Worm (Caenorhabditis elegans) whole organism, L1 larva: ENCODE measurements around the gene Y73B6BL.288.

Source experiments
- C04F5.9 ChIP-seq: sonication (generic microtip); optimal IDR thresholded peaks from 2 replicates; lab custom pipeline; 2016; ENCODE audit warnings: missing genetic modification characterization, missing compliant biosample characterization
- aha-1 ChIP-seq: fragments of 150-350 bp; optimal IDR thresholded peaks from 2 replicates; lab custom pipeline; 2014; ENCODE audit warnings: missing biosample characterization, missing genetic modification characterization
- alr-1 ChIP-seq: fragments of 200-800 bp; sonication (Bioruptor generic); optimal IDR thresholded peaks from 2 replicates; lab custom pipeline; 2018; ENCODE audit warnings: borderline replicate concordance, mild to moderate bottlenecking, missing genetic modification characterization, missing compliant biosample characterization
- aly-2 ChIP-seq: fragments of 150-350 bp; optimal IDR thresholded peaks from 2 replicates; lab custom pipeline; 2014; ENCODE audit warnings: missing biosample characterization, missing genetic modification characterization
- ceh-8 ChIP-seq: fragments of 200-800 bp; sonication (Bioruptor generic); optimal IDR thresholded peaks from 2 replicates; lab custom pipeline; 2018; ENCODE audit warnings: mild to moderate bottlenecking, missing genetic modification characterization, moderate library complexity, missing compliant biosample characterization
- ceh-82 ChIP-seq, 3 experiments: fragments of 150-350 bp in 1 of 3; sonication (generic microtip) in 2 of 3; optimal IDR thresholded peaks; 2 replicates each; lab custom pipeline; 2014 to 2017; ENCODE audit warnings: missing biosample characterization in 3 of 3, missing genetic modification characterization in 3 of 3
- ceh-88 ChIP-seq: fragments of 200-800 bp; sonication (Bioruptor generic); IDR thresholded peaks from 2 replicates; pipeline ENCODE4 v1.3.6; 2022; ENCODE audit warnings: missing genetic modification characterization, missing compliant biosample characterization
- ces-1 ChIP-seq: fragments of 150-350 bp; optimal IDR thresholded peaks from 2 replicates; lab custom pipeline; 2014; ENCODE audit warnings: missing biosample characterization, missing genetic modification reagents, missing genetic modification characterization
- dpl-1 ChIP-seq, 3 experiments: fragments of 150-350 bp in 2 of 3; sonication (generic microtip) in 1 of 3; optimal IDR thresholded peaks; 2 replicates each; lab custom pipeline; 2014 to 2017; ENCODE audit warnings: missing biosample characterization in 3 of 3, missing genetic modification characterization in 3 of 3, missing genetic modification reagents in 3 of 3
- dsc-1 ChIP-seq: sonication (generic microtip); optimal IDR thresholded peaks from 2 replicates; lab custom pipeline; 2016; ENCODE audit warnings: mild to moderate bottlenecking, missing genetic modification characterization, missing compliant biosample characterization
- efl-1 ChIP-seq, 4 experiments: fragments of 150-350 bp; optimal IDR thresholded peaks in 3 of 4; peaks in 1 of 4; 1 replicate in 1 of 4; 2 replicates in 3 of 4; lab custom pipeline; 2014; ENCODE audit warnings: missing biosample characterization in 2 of 4, missing genetic modification characterization in 2 of 4, missing genetic modification reagents in 2 of 4
- efl-3 ChIP-seq: fragments of 200-800 bp; sonication (Bioruptor generic); optimal IDR thresholded peaks from 2 replicates; lab custom pipeline; 2018; ENCODE audit warnings: mild to moderate bottlenecking, missing genetic modification characterization, missing compliant biosample characterization
- egl-13 ChIP-seq: sonication (generic microtip); optimal IDR thresholded peaks from 2 replicates; lab custom pipeline; 2016; ENCODE audit warnings: missing genotype, missing genetic modification reagents, missing genetic modification characterization, missing compliant biosample characterization
- elt-2 ChIP-seq: sonication (generic microtip); optimal IDR thresholded peaks from 2 replicates; lab custom pipeline; 2016; ENCODE audit warnings: missing genetic modification characterization, mild to moderate bottlenecking, inconsistent platforms, missing compliant biosample characterization, missing genetic modification reagents
- fkh-4 ChIP-seq: sonication (generic microtip); optimal IDR thresholded peaks from 2 replicates; lab custom pipeline; 2016; ENCODE audit warnings: missing compliant biosample characterization, missing genetic modification characterization, borderline replicate concordance
- hlh-17 ChIP-seq: fragments of 200-800 bp; sonication (Bioruptor generic); optimal IDR thresholded peaks from 2 replicates; lab custom pipeline; 2018; ENCODE audit warnings: missing genetic modification characterization, mild to moderate bottlenecking, missing compliant biosample characterization, moderate library complexity, borderline replicate concordance
- isw-1 ChIP-seq: fragments of 200-800 bp; sonication (Bioruptor generic); IDR thresholded peaks from 2 replicates; pipeline ENCODE4 v1.3.6; 2022; ENCODE audit warnings: missing genetic modification characterization, missing compliant biosample characterization
- lin-13 ChIP-seq: fragments of 150-350 bp; optimal IDR thresholded peaks from 2 replicates; lab custom pipeline; 2014; ENCODE audit warnings: missing biosample characterization, missing genetic modification reagents, missing genetic modification characterization
- lin-14 ChIP-seq: fragments of 200-800 bp; sonication (Bioruptor generic); optimal IDR thresholded peaks from 2 replicates; lab custom pipeline; 2018; ENCODE audit warnings: mild to moderate bottlenecking, missing genetic modification characterization, moderate library complexity, missing compliant biosample characterization
- lir-3 ChIP-seq: sonication (generic microtip); optimal IDR thresholded peaks from 2 replicates; lab custom pipeline; 2016; ENCODE audit warnings: mild to moderate bottlenecking, missing genetic modification characterization, moderate library complexity, missing compliant biosample characterization; ENCODE audit not compliant: poor library complexity
- lsy-2 ChIP-seq, 2 experiments: fragments of 150-350 bp; optimal IDR thresholded peaks; 2 replicates each; lab custom pipeline; 2014; ENCODE audit warnings: missing biosample characterization in 2 of 2, missing genetic modification characterization in 2 of 2
- mab-9 ChIP-seq: fragments of 200-800 bp; sonication (Bioruptor generic); IDR thresholded peaks from 2 replicates; pipeline ENCODE4 v1.3.6; 2022; ENCODE audit warnings: missing genetic modification reagents, missing genetic modification characterization, missing compliant biosample characterization
- mef-2 ChIP-seq: fragments of 150-350 bp; optimal IDR thresholded peaks from 2 replicates; lab custom pipeline; 2014; ENCODE audit warnings: missing biosample characterization, missing genetic modification characterization
- nhr-11 ChIP-seq: fragments of 150-350 bp; optimal IDR thresholded peaks from 2 replicates; lab custom pipeline; 2014; ENCODE audit warnings: missing biosample characterization, missing genetic modification characterization
- nhr-19 ChIP-seq: fragments of 200-800 bp; sonication (Bioruptor generic); conservative IDR thresholded peaks from 2 replicates; pipeline ENCODE4 v1.3.6; 2022; ENCODE audit warnings: missing genetic modification characterization, missing compliant biosample characterization
- nhr-20 ChIP-seq: sonication (generic microtip); optimal IDR thresholded peaks from 2 replicates; lab custom pipeline; 2016; ENCODE audit warnings: mild to moderate bottlenecking, missing genetic modification characterization, missing compliant biosample characterization
- nhr-237 ChIP-seq: fragments of 150-350 bp; optimal IDR thresholded peaks from 2 replicates; lab custom pipeline; 2014; ENCODE audit warnings: missing biosample characterization, missing genetic modification characterization
- nhr-47 ChIP-seq: sonication (generic microtip); optimal IDR thresholded peaks from 2 replicates; lab custom pipeline; 2016; ENCODE audit warnings: mild to moderate bottlenecking, missing genetic modification characterization, moderate library complexity, missing compliant biosample characterization
- nhr-76 ChIP-seq: sonication (generic microtip); optimal IDR thresholded peaks from 2 replicates; lab custom pipeline; 2017; ENCODE audit warnings: missing biosample characterization, missing genetic modification characterization
- nhr-77 ChIP-seq: fragments of 150-350 bp; optimal IDR thresholded peaks from 2 replicates; lab custom pipeline; 2014; ENCODE audit warnings: missing biosample characterization, missing genetic modification characterization
- nhr-85 ChIP-seq: sonication (generic microtip); peaks from one replicate; lab custom pipeline; 2016; ENCODE audit warnings: missing genetic modification characterization, inconsistent platforms, missing compliant biosample characterization
- pag-3 ChIP-seq: sonication (generic microtip); optimal IDR thresholded peaks from 2 replicates; lab custom pipeline; 2017; ENCODE audit warnings: missing genetic modification characterization, mild to moderate bottlenecking, missing compliant biosample characterization, antibody characterized with exemption, borderline replicate concordance; ENCODE audit not compliant: insufficient read depth
- pax-3 ChIP-seq: fragments of 200-800 bp; sonication (Bioruptor generic); optimal IDR thresholded peaks from 2 replicates; lab custom pipeline; 2018; ENCODE audit warnings: mild to moderate bottlenecking, missing genetic modification characterization, moderate library complexity, missing compliant biosample characterization
- pqm-1 ChIP-seq: sonication (generic microtip); optimal IDR thresholded peaks from 3 replicates; lab custom pipeline; 2017; ENCODE audit warnings: missing biosample characterization, missing genetic modification characterization
- rnt-1 ChIP-seq: sonication (generic microtip); optimal IDR thresholded peaks from 2 replicates; lab custom pipeline; 2016; ENCODE audit warnings: mild to moderate bottlenecking, missing genetic modification characterization, moderate library complexity, missing compliant biosample characterization
- skn-1 ChIP-seq: fragments of 150-350 bp; optimal IDR thresholded peaks from 2 replicates; lab custom pipeline; 2014; ENCODE audit warnings: missing biosample characterization, missing genetic modification characterization
- snu-23 ChIP-seq: sonication (generic microtip); optimal IDR thresholded peaks from 2 replicates; lab custom pipeline; 2016; ENCODE audit warnings: missing genetic modification characterization, missing compliant biosample characterization
- sptf-1 ChIP-seq: fragments of 150-350 bp; optimal IDR thresholded peaks from 2 replicates; lab custom pipeline; 2014; ENCODE audit warnings: missing biosample characterization, missing genetic modification characterization
- sup-37 ChIP-seq: fragments of 200-800 bp; sonication (Bioruptor generic); optimal IDR thresholded peaks from 2 replicates; lab custom pipeline; 2018; ENCODE audit warnings: mild to moderate bottlenecking, missing genetic modification characterization, missing compliant biosample characterization
- unc-130 ChIP-seq: fragments of 150-350 bp; optimal IDR thresholded peaks from 2 replicates; lab custom pipeline; 2017; ENCODE audit warnings: missing biosample characterization, missing genetic modification characterization, inconsistent platforms
- unc-30 ChIP-seq: sonication (generic microtip); optimal IDR thresholded peaks from 2 replicates; lab custom pipeline; 2017; ENCODE audit warnings: missing biosample characterization, missing genetic modification characterization
- unc-62 ChIP-seq: fragments of 150-350 bp; optimal IDR thresholded peaks from 2 replicates; lab custom pipeline; 2014; ENCODE audit warnings: missing biosample characterization, missing genetic modification reagents, missing genetic modification characterization
- unc-98 ChIP-seq: fragments of 200-800 bp; sonication (Bioruptor generic); IDR thresholded peaks from 2 replicates; pipeline ENCODE4 v1.3.6; 2022; ENCODE audit warnings: missing genetic modification characterization, missing compliant biosample characterization
- vab-15 ChIP-seq: sonication (generic microtip); optimal IDR thresholded peaks from 2 replicates; lab custom pipeline; 2017; ENCODE audit warnings: missing genotype, mild to moderate bottlenecking, missing genetic modification characterization, missing compliant biosample characterization
- ztf-11 ChIP-seq, 2 experiments: sonication (generic microtip); optimal IDR thresholded peaks; 2 replicates each; lab custom pipeline; 2016 to 2017; ENCODE audit warnings: missing genetic modification characterization in 2 of 2, missing biosample characterization in 1 of 2, missing compliant biosample characterization in 1 of 2

Y73B6BL.288 gene

ce11 chrIV:6326448-6326847, 15.9 kb downstream of the Y73B6BL.288 start, which contains the start of gene lsm-8:
Gene lsm-8 (plus strand): TSS chrIV:6326526.
- TF ChIP-seq nhr-19 (GFP tag; lab: Robert Waterston, UW) (no peak), efl-1 (optimal IDR thresholded peaks at IDR 0.05; lab: Kevin White, UChicago) (no peak), efl-1 (GFP tag; optimal IDR thresholded peaks at IDR 0.05 in 1 of 2; lab: Kevin White, UChicago) (peak in 1 of 2 experiments; percentile 54), nhr-85 (tag; lab: Kevin White, UChicago) (peak; percentile 51)
- TF ChIP-seq, all 84 proteins: peak for 2

DNA sequence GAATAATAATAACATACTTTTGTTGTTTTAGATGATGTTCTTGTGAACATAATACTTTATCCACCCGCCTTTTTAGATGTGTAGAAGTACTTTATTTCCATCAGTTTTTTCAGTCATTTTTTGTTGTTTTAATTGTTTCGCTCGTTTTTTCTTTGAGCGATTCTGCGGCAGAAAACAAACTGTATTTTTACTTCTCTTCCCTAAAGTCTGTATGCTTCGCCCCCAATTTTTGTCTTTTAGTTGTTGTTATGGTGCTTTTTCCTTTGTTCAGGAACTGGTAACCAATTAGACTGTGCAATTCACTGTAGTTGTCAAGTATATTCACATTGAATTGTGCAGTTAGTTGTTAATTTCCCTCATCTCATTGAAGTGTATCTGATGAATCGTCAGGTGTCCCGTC, 16.6 kb downstream of the Y73B6BL.288 start:
- no peak for TF ChIP-seq lin-14 (GFP tag; lab: Kevin White, UChicago)
- no peak for TF ChIP-seq alr-1 (tag; lab: Kevin White, UChicago)
- no peak for TF ChIP-seq ceh-82 (tag; optimal IDR thresholded peaks at IDR 0.05; lab: Kevin White, UChicago)
- no peak for TF ChIP-seq egl-13
- TF ChIP-seq unc-62 (GFP tag; lab: Kevin White, UChicago), result no peak
- TF ChIP-seq aly-2 (tag; lab: Kevin White, UChicago), result no peak
- no peak for TF ChIP-seq skn-1
- no peak for TF ChIP-seq lir-3
- no peak for TF ChIP-seq nhr-11 (tag; lab: Kevin White, UChicago)
- TF ChIP-seq ceh-88 (GFP tag; lab: Robert Waterston, UW), result no peak
- no peak for TF ChIP-seq nhr-77
- TF ChIP-seq lsy-2 (tag; optimal IDR thresholded peaks at IDR 0.05; lab: Kevin White, UChicago), result no peak

DNA sequence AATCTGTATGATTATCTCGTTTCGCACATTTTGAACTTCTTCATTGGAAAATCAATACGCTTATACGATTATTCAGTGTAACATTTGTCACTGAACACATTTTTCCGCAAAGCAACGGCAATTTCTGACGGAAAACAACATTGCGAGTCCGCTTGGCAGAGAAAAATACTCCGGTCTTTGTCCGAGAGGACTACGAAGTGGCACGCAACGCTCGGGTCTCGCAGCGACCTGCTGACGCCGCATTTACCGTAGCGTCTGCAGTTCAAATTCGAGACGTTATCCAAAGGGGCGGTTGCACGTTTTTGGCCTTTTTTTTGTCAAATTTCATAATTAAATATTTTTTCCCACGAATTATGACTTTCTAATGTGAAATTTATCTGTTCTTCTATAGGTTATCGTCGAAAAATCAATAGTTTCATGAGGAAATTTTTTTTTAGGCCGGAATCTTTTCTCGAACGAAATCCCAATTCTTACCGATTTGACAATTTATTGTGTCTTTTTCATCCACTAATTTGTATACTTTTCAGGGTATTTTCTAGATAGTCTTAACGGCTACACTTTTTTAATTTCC, 18.6 kb downstream of the Y73B6BL.288 start, which contains the start of gene sqd-1:
TSS of gene sqd-1 (plus strand) at position 521 of the 571 bp plus-strand sequence.
- TF ChIP-seq alr-1 (tag; lab: Kevin White, UChicago) (no peak), snu-23 (GFP tag; lab: Kevin White, UChicago) (peak; percentile 98), sup-37 (GFP tag; lab: Kevin White, UChicago) (peak; percentile 95), aly-2 (tag; lab: Kevin White, UChicago) (peak; percentile 71), rnt-1 (tag; lab: Kevin White, UChicago) (peak; percentile 98), hlh-17 (GFP tag; lab: Kevin White, UChicago) (no peak), pag-3 (tag; lab: Kevin White, UChicago) (no peak), unc-130 (tag; lab: Kevin White, UChicago) (peak; percentile 98), ceh-82 (tag; optimal IDR thresholded peaks at IDR 0.05; lab: Kevin White, UChicago) (peak; percentile 97 to 98 (median 97)), elt-2 (tag; lab: Kevin White, UChicago) (peak; percentile 88), nhr-20 (tag; lab: Kevin White, UChicago) (peak; percentile 98), dpl-1 (GFP tag; optimal IDR thresholded peaks at IDR 0.05; lab: Kevin White, UChicago) (peak; percentile 86 to 88 (median 88)), fkh-4 (tag; lab: Kevin White, UChicago) (peak; percentile 61), skn-1 (peak; percentile 95), aha-1 (tag; lab: Kevin White, UChicago) (peak; percentile 84), lsy-2 (tag; optimal IDR thresholded peaks at IDR 0.05; lab: Kevin White, UChicago) (peak; percentile 98 to 99), ces-1 (no peak), nhr-76 (tag; lab: Kevin White, UChicago) (peak; percentile 91), vab-15 (tag; lab: Kevin White, UChicago) (peak; percentile 93), lin-14 (GFP tag; lab: Kevin White, UChicago) (peak; percentile 95), mef-2 (tag; lab: Kevin White, UChicago) (peak; percentile 92), dsc-1 (tag; lab: Kevin White, UChicago) (peak; percentile 97), pqm-1 (tag; lab: Kevin White, UChicago) (no peak), mab-9 (GFP tag; lab: Robert Waterston, UW) (peak; percentile 96), egl-13 (peak; percentile 96), efl-1 (optimal IDR thresholded peaks at IDR 0.05; lab: Kevin White, UChicago) (peak; percentile 94 to 95), efl-1 (GFP tag; optimal IDR thresholded peaks at IDR 0.05 in 1 of 2; lab: Kevin White, UChicago) (peak; percentile 87 to 99), C04F5.9 (peak; percentile 92), lin-13 (GFP tag; lab: Kevin White, UChicago) (peak; percentile 95), unc-98 (GFP tag; lab: Robert Waterston, UW) (peak; percentile 67; the same call in 1 of the 2 replicates), nhr-237 (tag; lab: Kevin White, UChicago) (peak; percentile 81), ztf-11 (tag; optimal IDR thresholded peaks at IDR 0.05; lab: Kevin White, UChicago) (peak in 1 of 2 experiments; percentile 97), ceh-8 (GFP tag; lab: Kevin White, UChicago) (peak; percentile 98), sptf-1 (tag; lab: Kevin White, UChicago) (no peak), pax-3 (tag; lab: Kevin White, UChicago) (peak; percentile 95), nhr-47 (tag; lab: Kevin White, UChicago) (peak; percentile 98), efl-3 (peak; percentile 74), unc-30 (tag; lab: Kevin White, UChicago) (no peak), isw-1 (GFP tag; lab: Robert Waterston, UW) (peak; percentile 98)
